Worm (Caenorhabditis elegans): ENCODE data around the gene Y14H12A.1.

The Y14H12A.1 gene

DNA sequence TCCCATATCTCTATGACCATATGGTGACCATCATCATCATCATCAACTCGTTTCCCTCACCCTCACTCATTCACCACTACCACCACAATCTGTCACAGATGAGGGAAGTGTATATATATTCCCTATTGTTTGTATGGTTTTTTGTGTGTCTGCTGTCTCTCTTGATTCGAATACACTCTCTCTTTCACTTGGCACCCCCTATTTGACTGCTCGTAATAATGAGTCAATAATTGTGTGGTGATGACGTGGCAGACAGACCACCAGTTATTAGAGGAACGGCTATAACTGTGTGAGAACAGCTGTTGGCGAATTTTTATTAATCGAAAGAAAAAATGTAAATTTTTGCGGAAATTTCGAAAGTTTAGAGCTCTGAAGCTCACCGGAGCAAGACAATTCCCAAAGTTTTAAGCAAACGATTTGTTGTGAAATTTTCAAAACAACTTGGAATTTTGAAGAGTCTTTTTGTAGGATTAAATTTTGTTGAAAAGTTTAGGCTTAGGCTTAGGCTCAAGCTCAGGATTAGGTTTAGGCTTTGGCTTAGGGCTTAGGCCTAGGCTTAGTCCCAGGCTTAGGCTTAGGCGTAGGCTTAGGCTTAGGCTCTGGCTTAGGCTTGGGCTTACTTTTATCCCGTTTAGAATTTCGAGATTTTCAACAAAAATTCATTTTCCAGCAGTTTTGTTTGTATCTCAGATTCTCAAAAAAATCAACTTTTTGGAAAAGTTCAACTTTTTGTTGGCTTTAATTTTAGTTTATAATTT lies 35.4 kb upstream of the Y14H12A.1 start:
- TF ChIP-seq ZK546.5 (tag; optimal IDR thresholded peaks at IDR 0.05): no peak
- peak; percentile 69 for TF ChIP-seq aha-1 (tag)
- TF ChIP-seq lsy-2 (tag; optimal IDR thresholded peaks at IDR 0.05): no peak
- TF ChIP-seq nhr-28 (tag; optimal IDR thresholded peaks at IDR 0.05): no peak
- TF ChIP-seq daf-16 (GFP tag; optimal IDR thresholded peaks at IDR 0.05): no peak
- TF ChIP-seq daf-16 (tag; optimal IDR thresholded peaks at IDR 0.05): no peak
- no peak for TF ChIP-seq Y105C5A.15 (GFP tag; IDR thresholded peaks at IDR 0.05)
- no peak for TF ChIP-seq duxl-1 (tag; optimal IDR thresholded peaks at IDR 0.05; ENCODE audit: poor library complexity)
- no peak for TF ChIP-seq ceh-44 (GFP tag; IDR thresholded peaks at IDR 0.05)
- peak; percentile 14 for TF ChIP-seq mep-1 (tag; optimal IDR thresholded peaks at IDR 0.05)
- no peak for TF ChIP-seq pha-4 (GFP tag; IDR thresholded peaks at IDR 0.05)
- peak; percentile 9 for TF ChIP-seq pha-4 (tag; optimal IDR thresholded peaks at IDR 0.05)
- peak; percentile 33 for TF ChIP-seq nhr-6 (tag; optimal IDR thresholded peaks at IDR 0.05)
- TF ChIP-seq unc-62 (GFP tag; optimal IDR thresholded peaks at IDR 0.05 in 1 of 2): peak in 1 of 2 experiments; percentile 44
- TF ChIP-seq unc-62 (tag; optimal IDR thresholded peaks at IDR 0.05): no peak

DNA sequence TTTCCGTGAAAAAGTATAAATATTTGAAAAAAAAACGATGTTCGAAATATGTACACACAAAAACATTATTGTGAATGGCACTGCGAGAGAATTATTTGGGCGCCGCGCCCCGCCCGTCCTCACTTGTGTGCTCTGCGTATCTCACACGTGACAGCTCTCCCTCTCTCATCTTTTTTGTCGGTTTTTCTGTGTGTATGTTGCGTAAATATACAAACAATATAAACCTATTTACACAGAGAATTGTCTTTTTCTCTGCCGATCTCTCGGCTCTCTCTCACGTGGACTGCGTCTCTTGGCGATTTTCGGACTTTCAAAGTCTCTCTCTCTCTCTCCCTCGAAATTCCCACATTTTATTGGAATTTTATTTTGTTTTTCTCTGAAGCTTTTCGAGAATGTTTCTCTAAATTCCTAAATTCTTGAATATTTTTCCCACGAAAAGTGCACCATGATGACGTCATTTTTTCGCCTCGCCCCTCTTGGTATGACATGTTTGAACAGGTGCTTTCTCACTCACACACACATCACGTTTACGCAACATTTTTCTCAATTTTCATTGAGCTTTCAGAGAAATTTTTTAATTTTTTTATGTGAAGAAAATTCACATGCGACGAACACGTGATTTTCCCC lies 34.2 kb upstream of the Y14H12A.1 start:
- TF ChIP-seq lir-3 (tag; optimal IDR thresholded peaks at IDR 0.05): no peak
- TF ChIP-seq mes-2 (tag; optimal IDR thresholded peaks at IDR 0.05; ENCODE audit: poor library complexity, severe bottlenecking): peak; percentile 70
- TF ChIP-seq duxl-1 (tag; optimal IDR thresholded peaks at IDR 0.05; ENCODE audit: poor library complexity): peak; percentile 28
- no peak for TF ChIP-seq zip-11 (GFP tag; IDR thresholded peaks at IDR 0.05)
- TF ChIP-seq ZK337.2 (GFP tag; IDR thresholded peaks at IDR 0.05): no peak
- peak; percentile 22; the same call in 1 of the 2 replicates for TF ChIP-seq madf-9 (GFP tag; conservative IDR thresholded peaks at IDR 0.05)
- TF ChIP-seq lin-29 (GFP tag; IDR thresholded peaks at IDR 0.05): 0 out of 2 replicates have a peak, but pooled peaks have one; percentile 29
- peak; percentile 69 for TF ChIP-seq hmg-1.1 (GFP tag; IDR thresholded peaks at IDR 0.05)
- peak; percentile 54 for TF ChIP-seq lin-13 (GFP tag; optimal IDR thresholded peaks at IDR 0.05)
- TF ChIP-seq ceh-20 (GFP tag; IDR thresholded peaks at IDR 0.05): peak; percentile 64; the same call in 1 of the 2 replicates
- peak; percentile 14 for TF ChIP-seq jun-1 (tag; optimal IDR thresholded peaks at IDR 0.05)
- TF ChIP-seq daf-8 (GFP tag; IDR thresholded peaks at IDR 0.05): no peak
- TF ChIP-seq lin-1 (GFP tag; IDR thresholded peaks at IDR 0.05): 0 out of 2 replicates have a peak, but pooled peaks have one; percentile 13
- peak; percentile 39 for TF ChIP-seq lin-38 (GFP tag; IDR thresholded peaks at IDR 0.05)
- TF ChIP-seq dmd-9 (GFP tag; IDR thresholded peaks at IDR 0.05): no peak
- peak; percentile 68 for TF ChIP-seq nhr-11 (tag; optimal IDR thresholded peaks at IDR 0.05)
- peak; percentile 58 for TF ChIP-seq nhr-6 (tag; optimal IDR thresholded peaks at IDR 0.05)
- TF ChIP-seq egl-27 (tag; optimal IDR thresholded peaks at IDR 0.05): no peak
- TF ChIP-seq nhr-237 (tag; optimal IDR thresholded peaks at IDR 0.05): no peak
- TF ChIP-seq aha-1 (tag): peak; percentile 94
- TF ChIP-seq F26F4.8 (GFP tag; conservative IDR thresholded peaks at IDR 0.05): no peak
- no peak for TF ChIP-seq nhr-76 (tag; optimal IDR thresholded peaks at IDR 0.05)
- 0 out of 2 replicates have a peak, but pooled peaks have one; percentile 50 for TF ChIP-seq nhr-42 (GFP tag; IDR thresholded peaks at IDR 0.05)
- TF ChIP-seq set-16 (GFP tag; IDR thresholded peaks at IDR 0.05): peak; percentile 35; the same call in 1 of the 2 replicates
- peak; percentile 29 for TF ChIP-seq ces-1 (GFP tag; optimal IDR thresholded peaks at IDR 0.05)
- TF ChIP-seq egl-43 (GFP tag; IDR thresholded peaks at IDR 0.05): peak; percentile 35; the same call in 1 of the 2 replicates
- no peak for TF ChIP-seq unc-130 (GFP tag; optimal IDR thresholded peaks at IDR 0.05)
- peak; percentile 66 to 97 for TF ChIP-seq mdl-1 (tag; optimal IDR thresholded peaks at IDR 0.05)
- peak; percentile 66; the same call in 1 of the 2 replicates for TF ChIP-seq ctbp-1 (GFP tag; IDR thresholded peaks at IDR 0.05)
- TF ChIP-seq mep-1 (tag; optimal IDR thresholded peaks at IDR 0.05): peak; percentile 78
- peak; percentile 59 for TF ChIP-seq mxl-3 (GFP tag; optimal IDR thresholded peaks at IDR 0.05)
- TF ChIP-seq nhr-111 (GFP tag; optimal IDR thresholded peaks at IDR 0.05): no peak
- TF ChIP-seq fos-1 (tag; optimal IDR thresholded peaks at IDR 0.05): no peak
- TF ChIP-seq pqm-1 (tag; optimal IDR thresholded peaks at IDR 0.05): peak; percentile 78
- peak; percentile 19; the same call in 1 of the 2 replicates for TF ChIP-seq T26A8.4 (GFP tag; IDR thresholded peaks at IDR 0.05)
- no peak for TF ChIP-seq sdz-12 (GFP tag; optimal IDR thresholded peaks at IDR 0.05)
- TF ChIP-seq F44E2.7 (GFP tag; IDR thresholded peaks at IDR 0.05): no peak

Measured in whole organism, L4 larva.